Worm (Caenorhabditis elegans) whole organism, dauer: ENCODE results near the gene pycr-1.

Source experiments
- unc-62 ChIP-seq: sonication (generic microtip); optimal IDR thresholded peaks from 2 replicates; lab custom pipeline; 2017; ENCODE audit warnings: missing biosample characterization, missing genetic modification reagents, missing genetic modification characterization

The pycr-1 gene

DNA sequence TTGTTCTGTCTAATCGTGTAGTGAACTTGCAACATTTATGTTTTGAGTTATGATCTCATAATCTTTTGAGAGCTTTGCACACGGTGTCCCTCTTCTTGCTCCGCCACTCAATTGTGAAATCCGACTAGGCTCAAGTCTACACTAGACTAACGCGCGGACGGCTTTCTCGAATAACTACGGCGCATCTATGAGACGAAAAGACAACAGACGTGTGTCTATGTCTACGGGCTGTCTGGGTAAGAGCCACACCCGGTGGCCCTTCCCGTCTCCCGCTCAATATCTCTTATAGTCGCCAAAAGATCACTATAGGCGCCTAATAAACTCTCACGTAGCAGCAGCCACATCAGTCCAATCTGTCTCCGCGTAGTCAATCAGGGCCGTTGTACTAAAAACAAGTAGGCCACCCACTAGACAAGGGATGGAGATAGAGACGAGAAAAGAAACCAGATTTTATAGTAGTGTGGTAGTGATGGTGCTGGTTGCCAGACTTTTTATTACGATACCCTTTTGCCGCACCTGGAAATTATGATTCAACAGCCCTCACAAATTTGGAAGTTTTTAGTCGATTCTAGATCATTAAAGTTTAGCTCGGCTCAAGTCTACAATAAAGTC lies 29.1 kb downstream of the pycr-1 start:
- no peak for TF ChIP-seq unc-62 (GFP tag; lab: Kevin White, UChicago)

DNA sequence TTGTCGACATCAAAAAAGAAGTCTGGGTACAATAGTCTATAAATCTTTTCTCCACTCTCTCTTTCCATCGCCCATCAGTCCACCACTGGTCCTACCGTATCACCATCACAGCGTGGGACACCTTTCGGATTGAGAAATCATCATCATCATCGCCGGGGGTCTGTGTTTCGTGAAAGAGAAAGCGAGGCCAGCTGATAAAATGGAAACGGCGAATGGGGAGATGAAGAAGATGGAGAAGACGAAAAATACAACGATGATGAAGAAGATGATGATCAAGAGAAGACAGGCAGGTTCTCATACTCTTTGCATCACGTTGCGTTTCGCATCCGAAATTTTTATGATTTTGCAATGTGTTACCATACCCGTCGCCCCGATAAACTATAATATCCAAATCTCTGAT lies 29.8 kb downstream of the pycr-1 start:
- TF ChIP-seq unc-62 (GFP tag; lab: Kevin White, UChicago), result no peak

DNA sequence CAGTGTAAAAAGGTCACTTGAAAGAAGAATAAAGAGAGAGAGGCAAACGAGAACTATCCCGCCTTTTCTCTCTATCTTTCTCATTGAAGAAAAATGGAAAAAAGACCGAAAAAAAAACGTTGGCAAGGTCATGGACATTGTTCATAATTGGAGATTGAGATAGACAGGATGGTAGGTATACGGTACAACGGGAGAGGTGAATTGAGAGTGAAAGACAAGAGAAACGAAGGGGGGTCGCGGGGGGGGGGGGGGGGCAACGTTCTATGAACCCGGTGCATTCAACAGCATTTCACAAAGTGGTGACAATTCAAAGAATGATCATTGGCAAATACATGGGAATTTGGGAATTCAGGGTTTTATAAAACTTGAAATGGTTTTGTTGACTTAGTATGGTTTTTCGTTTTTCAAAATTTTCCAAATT lies 30.3 kb downstream of the pycr-1 start:
- no peak for TF ChIP-seq unc-62 (GFP tag; lab: Kevin White, UChicago)

DNA sequence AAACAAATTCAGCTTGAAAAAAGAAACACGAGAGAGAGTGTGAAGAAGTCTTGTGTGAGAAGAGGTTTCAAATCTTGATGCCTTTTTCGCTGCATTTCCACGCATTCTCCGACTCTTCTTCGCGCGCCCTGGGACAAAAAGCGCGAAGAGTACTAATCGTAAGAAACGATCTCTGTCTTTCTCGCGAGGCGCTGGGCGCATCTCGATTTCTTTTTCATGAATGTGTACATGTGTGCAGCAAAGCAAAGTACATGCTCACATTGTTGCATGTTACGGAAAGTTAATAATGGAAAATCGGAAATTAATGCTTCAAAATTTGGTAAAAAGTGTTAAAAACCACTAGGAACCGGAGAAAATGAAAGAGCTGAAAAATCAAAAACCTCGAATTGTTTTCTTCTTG lies 30.9 kb downstream of the pycr-1 start:
- no peak for TF ChIP-seq unc-62 (GFP tag; lab: Kevin White, UChicago)

DNA sequence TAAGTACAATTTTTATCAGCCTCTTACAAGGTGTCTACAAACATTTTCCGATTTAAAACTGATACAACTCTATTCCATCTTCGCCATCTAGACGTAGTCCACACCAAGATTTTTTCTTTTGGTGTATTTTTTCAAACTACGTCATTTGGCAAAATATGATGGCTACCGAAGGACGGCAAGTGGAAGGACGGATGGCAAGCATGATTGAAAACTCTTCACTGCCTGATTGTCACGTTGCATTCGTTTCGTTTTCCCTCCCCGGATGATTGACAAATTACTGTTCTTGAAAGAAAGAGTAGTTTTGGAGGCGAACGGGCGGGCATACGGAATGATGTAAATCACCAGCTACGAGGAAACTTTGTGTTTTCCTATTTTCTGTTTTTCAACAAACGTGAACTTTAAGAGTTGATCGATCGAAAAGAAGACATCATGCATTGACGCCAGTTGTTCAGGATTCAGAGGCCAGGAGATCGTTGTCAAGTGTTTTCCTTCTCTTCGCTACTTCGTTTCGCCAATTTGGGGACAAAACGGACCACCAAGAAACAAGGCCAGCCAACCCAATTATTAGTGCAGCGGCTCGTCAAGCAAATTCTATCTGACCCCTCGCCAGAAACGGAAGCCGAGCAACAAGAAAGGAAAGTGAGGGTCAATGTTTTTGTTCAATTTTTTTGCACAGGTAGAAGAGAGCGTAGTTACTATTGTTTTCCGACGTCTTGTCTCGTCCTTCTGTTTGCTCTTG lies 31.9 kb downstream of the pycr-1 start:
- TF ChIP-seq unc-62 (GFP tag; lab: Kevin White, UChicago), result no peak

DNA sequence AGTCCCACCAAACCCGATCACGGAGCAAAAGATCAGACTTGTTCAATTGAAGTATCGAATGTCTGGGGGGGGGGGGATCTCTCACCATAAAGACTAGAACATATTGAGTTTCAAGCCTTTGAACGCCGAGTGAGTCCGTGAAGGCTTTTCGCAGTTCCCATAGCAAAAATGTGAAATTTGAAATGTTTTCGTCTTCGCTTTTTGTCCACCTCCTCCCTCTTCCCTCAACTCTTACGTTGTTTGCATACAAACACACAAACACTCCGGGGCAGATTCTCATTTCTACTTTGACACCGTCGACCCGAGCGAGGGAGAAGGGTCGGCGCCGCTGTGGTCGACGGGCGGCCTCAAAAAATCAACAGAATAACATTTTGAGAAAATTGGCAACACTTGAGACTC lies 32.5 kb downstream of the pycr-1 start:
- no peak for TF ChIP-seq unc-62 (GFP tag; lab: Kevin White, UChicago)

DNA sequence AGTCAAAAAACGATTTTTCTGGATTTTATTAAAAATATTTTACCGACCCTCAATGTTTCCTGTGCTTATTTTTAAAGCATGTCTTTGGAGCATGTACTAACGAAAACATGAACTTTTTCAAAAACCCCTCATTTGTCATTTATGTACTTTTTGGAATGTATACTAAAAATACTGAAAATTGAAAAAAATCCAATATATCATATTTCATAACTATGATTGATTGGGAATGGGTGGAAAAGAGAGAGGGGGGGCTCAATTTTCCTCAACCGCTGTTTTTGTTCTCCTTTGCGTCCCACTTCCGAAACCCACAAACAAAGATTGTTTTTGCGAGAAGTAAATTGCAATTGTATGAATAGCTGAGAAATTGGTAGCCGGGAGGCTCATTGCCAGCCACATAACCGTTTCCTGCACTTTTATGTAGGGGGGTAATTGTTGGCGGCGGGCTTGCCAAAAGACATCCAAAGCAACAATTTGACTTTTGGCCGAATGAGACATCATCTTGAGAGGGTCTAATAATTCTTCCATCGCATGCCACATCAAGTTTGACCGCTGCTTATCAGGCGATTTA lies 33.3 kb downstream of the pycr-1 start:
- TF ChIP-seq unc-62 (GFP tag; lab: Kevin White, UChicago), result no peak

DNA sequence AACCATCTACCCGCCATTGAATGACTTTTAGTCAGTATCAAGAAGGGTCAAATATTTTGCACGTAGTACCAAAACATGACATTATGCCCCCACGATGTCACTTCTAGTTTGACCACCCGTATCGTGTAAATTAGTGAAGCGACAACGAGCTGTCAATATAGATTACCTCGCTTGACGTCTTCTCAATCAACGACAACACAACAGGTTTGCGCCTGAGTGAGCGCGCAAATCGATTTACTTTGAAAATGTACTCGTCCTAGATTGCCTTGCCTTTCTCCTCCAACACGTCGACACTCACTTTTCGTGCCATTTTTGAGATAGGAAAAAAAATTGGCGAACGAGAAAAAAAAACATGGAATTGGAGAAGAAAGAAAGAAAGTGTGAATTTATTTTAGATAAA lies 34.0 kb downstream of the pycr-1 start:
- no peak for TF ChIP-seq unc-62 (GFP tag; lab: Kevin White, UChicago)

DNA sequence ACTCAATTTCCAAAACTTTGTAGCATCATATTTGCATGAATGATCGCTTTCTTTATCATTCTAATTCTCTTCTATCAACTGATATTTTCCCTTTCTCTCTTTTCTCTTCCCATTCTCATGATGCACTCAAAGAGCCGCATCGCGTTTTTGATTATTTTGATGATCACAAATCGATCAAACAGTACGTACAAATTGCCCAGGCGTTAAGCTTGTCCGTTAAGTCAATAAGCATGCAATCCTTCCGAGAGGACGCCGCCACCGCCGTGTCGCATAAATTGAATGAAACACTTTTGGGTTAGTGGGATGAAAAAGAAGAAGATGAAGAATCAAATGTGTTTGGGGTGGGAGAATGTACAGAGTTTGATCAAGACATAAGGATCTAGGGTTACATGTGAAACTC lies 35.0 kb downstream of the pycr-1 start:
- no peak for TF ChIP-seq unc-62 (GFP tag; lab: Kevin White, UChicago)

DNA sequence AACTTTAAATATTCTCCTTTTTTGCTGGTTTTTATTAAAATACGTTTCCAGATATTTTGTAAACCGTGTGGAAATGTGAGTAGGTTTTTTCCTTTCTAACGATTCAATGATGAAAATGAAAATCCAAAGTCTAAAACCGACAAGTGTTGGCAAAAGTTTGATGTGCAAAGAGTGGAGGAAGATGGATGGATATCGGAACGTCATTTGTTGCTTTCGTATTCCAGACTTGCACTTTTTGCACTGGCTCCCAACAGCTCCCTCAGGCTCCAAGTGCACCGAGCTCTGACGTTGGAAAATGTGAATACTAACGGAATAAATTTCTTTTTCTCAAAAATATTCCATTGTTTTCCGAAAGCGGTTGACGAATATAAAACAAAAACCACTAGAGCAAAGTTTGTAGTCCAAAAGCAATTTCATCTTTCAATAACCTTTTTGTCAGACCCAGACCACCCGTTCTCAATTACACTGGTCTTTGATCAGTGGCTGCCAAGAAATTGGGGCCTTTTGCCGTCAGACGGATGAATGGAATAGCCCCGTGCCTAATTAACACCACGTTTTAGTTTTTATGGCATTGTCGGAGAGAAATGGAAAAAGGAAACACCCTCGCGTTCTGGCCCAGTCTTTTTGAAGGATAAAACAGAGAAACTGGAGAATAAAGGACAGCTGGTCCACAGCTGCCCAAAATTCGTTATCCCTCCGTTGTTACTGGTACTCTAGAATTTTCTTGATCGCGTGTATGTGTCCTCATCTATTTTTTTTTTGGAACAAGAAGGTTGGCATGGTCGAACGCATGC lies 36.2 kb downstream of the pycr-1 start:
- TF ChIP-seq unc-62 (GFP tag; lab: Kevin White, UChicago), result no peak

DNA sequence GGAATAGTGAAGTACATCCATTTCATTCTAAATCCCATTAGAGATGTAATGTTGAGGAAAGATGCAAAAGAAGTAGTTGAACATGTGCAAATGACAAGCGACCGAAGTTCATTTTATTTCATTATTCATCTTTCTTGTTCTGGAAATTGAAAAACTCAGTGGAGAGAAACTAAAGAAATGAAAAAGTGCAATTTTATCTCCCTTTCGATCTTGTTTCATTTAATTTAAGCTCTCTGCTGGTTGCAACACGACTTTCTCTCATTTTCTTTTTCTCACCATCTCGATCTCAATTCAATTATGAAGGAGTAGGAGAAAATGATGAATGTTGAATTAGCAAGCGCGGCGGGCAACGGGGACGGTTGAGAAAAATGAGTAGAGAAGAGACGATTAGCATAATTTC lies 37.8 kb downstream of the pycr-1 start:
- no peak for TF ChIP-seq unc-62 (GFP tag; lab: Kevin White, UChicago)

DNA sequence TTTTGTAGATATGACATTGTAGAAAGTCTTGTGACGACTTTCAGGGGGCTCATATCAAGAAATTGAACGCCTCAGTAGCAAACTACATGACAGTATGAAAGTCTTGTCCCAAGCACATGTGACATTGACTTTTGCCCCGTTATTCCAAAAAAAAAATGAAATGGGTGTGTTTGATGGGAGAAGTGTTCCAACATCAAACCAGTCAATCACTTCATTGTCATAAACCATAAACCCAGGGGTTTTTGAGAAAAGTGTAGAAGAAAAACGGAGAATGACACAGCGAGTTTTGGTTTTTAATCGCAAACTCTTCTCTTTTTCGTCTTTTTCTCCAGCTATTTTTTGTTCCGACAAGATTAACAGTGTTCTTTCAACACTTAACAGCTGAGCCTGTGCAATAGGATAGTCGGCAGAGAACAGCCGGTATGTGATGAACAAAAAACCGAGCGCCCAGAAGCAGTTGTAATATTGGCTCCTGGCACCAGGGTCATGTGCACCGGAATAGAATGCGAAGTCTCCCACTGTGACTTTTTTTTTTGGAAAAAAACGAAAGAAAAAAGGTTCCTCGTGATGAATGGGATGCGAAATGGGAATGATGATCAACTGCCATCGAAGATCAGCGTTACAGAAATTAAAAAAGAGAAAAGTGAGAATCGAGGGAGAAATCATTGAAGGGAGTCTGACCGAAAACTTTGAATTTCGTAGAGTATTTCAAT lies 39.4 kb downstream of the pycr-1 start:
- no peak for TF ChIP-seq unc-62 (GFP tag; lab: Kevin White, UChicago)

DNA sequence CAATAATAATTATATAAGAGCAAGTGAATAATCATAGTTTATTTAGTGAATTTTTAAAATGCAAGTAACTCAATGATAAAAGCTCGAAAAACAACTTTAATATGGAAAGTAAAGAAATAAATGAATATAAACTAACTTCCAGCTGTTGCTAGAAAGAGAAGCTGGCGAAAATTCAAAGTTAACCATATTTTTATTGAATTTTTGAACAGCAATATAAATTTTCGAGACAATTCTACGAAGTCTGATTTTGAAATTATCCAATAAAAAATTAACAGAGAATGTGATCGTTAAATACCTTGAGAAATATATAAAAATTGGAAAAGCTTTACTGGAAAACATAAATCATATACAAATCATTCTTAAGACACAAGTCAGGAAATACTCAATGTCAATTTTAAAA lies 40.0 kb downstream of the pycr-1 start:
- TF ChIP-seq unc-62 (GFP tag; lab: Kevin White, UChicago), result no peak

DNA sequence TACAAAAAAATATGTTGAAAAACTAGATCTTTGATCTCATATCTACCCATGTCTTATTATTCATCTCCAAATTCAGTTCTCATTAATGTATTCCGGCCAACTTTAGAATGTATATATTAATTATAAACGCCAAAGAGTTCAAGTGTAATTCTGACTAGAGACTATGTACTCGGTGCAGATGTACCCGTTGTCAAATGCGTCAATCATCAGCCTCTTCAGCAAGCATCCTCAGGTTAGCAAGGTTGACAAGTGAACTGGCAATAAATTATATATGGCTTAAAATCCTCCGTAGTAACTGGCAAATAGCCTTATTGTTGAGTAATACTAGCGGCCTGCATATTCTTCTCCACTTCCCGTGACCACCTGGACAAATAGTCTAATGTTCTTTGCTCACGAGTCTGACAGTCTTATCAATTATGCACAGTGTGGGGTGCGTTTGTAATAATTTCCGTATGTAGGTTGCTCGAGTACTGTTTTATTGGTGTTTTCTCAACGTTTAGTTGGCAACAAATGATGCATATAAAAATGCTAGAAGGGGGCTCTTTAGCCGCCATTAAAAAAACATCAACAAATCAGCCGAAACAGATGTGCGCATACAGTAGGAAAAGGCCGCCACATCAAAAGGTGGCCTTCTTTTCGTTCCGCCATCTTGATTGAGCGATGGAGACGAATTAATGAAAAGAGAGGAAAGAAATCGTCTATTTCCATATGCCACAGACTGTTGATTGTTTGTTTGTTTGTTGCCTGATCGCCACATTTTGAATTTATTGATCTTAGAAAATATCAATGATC lies 41.8 kb downstream of the pycr-1 start:
- no peak for TF ChIP-seq unc-62 (GFP tag; lab: Kevin White, UChicago)

DNA sequence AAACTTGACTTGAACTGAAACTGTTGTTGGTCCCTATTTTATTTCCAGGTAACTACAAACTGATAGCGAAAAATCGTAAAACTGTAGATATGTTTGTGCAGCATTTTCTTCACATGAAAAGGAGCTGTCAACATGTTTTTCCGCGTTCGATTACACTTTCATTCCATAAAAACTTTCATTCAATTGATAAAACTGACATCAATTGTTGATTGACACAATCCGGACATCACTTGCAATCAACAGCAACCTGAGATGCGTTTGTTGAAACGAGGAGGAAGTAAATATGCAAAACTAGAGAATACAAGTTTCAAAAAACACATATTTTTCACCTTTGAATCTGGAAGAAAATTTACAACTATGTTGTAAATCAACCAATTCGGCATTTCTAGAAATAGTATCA lies 50.7 kb downstream of the pycr-1 start:
- TF ChIP-seq unc-62 (GFP tag; lab: Kevin White, UChicago), result no peak
